Worm (Caenorhabditis elegans) whole organism, L4/young adult: ENCODE results near the gene R07B7.9.

ENCODE experiments used
- dao-5 ChIP-seq: sonication (generic microtip); optimal IDR thresholded peaks from 2 replicates; lab custom pipeline; 2016; ENCODE audit warnings: missing genotype, missing genetic modification characterization, moderate library complexity, missing compliant biosample characterization
- him-1 ChIP-seq: sonication (generic microtip); optimal IDR thresholded peaks from 2 replicates; lab custom pipeline; 2016; ENCODE audit warnings: missing genotype, missing genetic modification reagents, missing genetic modification characterization, missing compliant biosample characterization

DNA sequence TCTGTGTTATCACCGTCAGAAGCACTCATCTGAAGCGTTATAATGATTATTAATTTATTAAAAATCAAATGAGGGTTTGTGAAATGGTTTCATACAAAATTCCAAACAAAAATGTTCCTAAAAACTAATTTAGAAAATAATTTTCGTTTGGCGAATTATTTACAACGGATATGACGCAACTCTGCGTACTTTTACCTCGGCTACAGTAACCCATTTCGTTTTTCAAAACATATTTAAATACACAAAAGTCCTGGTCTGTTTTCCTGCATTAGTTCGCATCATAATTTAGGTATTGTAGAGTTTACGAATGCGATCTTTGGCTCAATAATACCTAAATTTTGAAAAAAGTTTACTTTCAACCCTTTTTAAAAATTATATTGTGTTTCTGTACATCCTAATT lies 20.5 kb downstream of the R07B7.9 start, which contains the start of gene R07B7.2:
- TF ChIP-seq dao-5 (tag; lab: Kevin White, UChicago) (no peak), him-1 (tag; lab: Kevin White, UChicago) (no peak)
